Fruit fly (Drosophila melanogaster): Measurements from ENCODE around the gene Zasp66.

Gene Zasp66

dm6 chr3L:8623702-8624421, at the start of gene Zasp66, which contains the start of gene GAPsec:
Zasp66 (plus strand) TSS chr3L:8624371.
GAPsec (minus strand) TSS chr3L:8623901.
- peak; percentile 7 for TF ChIP-seq kay (GFP tag; ENCODE audit: borderline replicate concordance)
- no peak for TF ChIP-seq Hr96 (GFP tag; optimal IDR thresholded peaks at IDR 0.05)
- peak; percentile 23 for TF ChIP-seq bab1 (GFP tag; optimal IDR thresholded peaks at IDR 0.05)
- TF ChIP-seq cic (GFP tag; optimal IDR thresholded peaks at IDR 0.05), result no peak

dm6 chr3L:8575844-8576842, 48.0 kb upstream of the Zasp66 start, which contains the start of the genes CG6638 and CG43078:
CG6638 (minus strand) TSS chr3L:8576078.
CG43078 (plus strand) TSS chr3L:8576808.
- TF ChIP-seq Hr96 (GFP tag; optimal IDR thresholded peaks at IDR 0.05) (no peak), CG1620 (GFP tag; optimal IDR thresholded peaks at IDR 0.05) (no peak), CG11617 (GFP tag; optimal IDR thresholded peaks at IDR 0.05) (peak; percentile 57), pad (GFP tag; optimal IDR thresholded peaks at IDR 0.05) (no peak), Mnt (GFP tag; optimal IDR thresholded peaks at IDR 0.05) (peak; percentile 85), CG7101 (tag; optimal IDR thresholded peaks at IDR 0.05) (peak; percentile 26), cnc (optimal IDR thresholded peaks at IDR 0.05) (no peak), bab1 (GFP tag; optimal IDR thresholded peaks at IDR 0.05) (no peak), toe (GFP tag; optimal IDR thresholded peaks at IDR 0.05) (no peak), CG33017 (tag; optimal IDR thresholded peaks at IDR 0.05) (no peak), CG7045 (GFP tag; optimal IDR thresholded peaks at IDR 0.05) (peak; percentile 20), CG14711 (tag; optimal IDR thresholded peaks at IDR 0.05) (peak; percentile 37), CG12768 (GFP tag; optimal IDR thresholded peaks at IDR 0.05) (peak; percentile 29), CG5204 (GFP tag; optimal IDR thresholded peaks at IDR 0.05) (no peak), tj (GFP tag; optimal IDR thresholded peaks at IDR 0.05) (no peak), Clk (GFP tag; optimal IDR thresholded peaks at IDR 0.05) (no peak), cic (GFP tag; optimal IDR thresholded peaks at IDR 0.05) (peak; percentile 1), kay (GFP tag; ENCODE audit: borderline replicate concordance) (peak; percentile 70), Crg-1 (GFP tag; optimal IDR thresholded peaks at IDR 0.05) (no peak), ovo (GFP tag; optimal IDR thresholded peaks at IDR 0.05) (no peak)

dm6 chr3L:8578470-8578869, 45.7 kb upstream of the Zasp66 start:
- TF ChIP-seq CG5204 (GFP tag; optimal IDR thresholded peaks at IDR 0.05), result no peak
- peak; percentile 22 for TF ChIP-seq Mnt (GFP tag; optimal IDR thresholded peaks at IDR 0.05)
- no peak for TF ChIP-seq toe (GFP tag; optimal IDR thresholded peaks at IDR 0.05)
- no peak for TF ChIP-seq ovo (GFP tag; optimal IDR thresholded peaks at IDR 0.05)
- no peak for TF ChIP-seq pad (GFP tag; optimal IDR thresholded peaks at IDR 0.05)
- TF ChIP-seq kay (GFP tag; ENCODE audit: borderline replicate concordance), result no peak
- peak; percentile 13 for TF ChIP-seq CG33017 (tag; optimal IDR thresholded peaks at IDR 0.05)
- TF ChIP-seq CG14711 (tag; optimal IDR thresholded peaks at IDR 0.05), result no peak
- TF ChIP-seq CG1620 (GFP tag; optimal IDR thresholded peaks at IDR 0.05), result no peak
- no peak for TF ChIP-seq CG7101 (tag; optimal IDR thresholded peaks at IDR 0.05)
- TF ChIP-seq CG12768 (GFP tag; optimal IDR thresholded peaks at IDR 0.05), result peak; percentile 10
- TF ChIP-seq Crg-1 (GFP tag; optimal IDR thresholded peaks at IDR 0.05), result no peak
- no peak for TF ChIP-seq cic (GFP tag; optimal IDR thresholded peaks at IDR 0.05)
- no peak for TF ChIP-seq CG11617 (GFP tag; optimal IDR thresholded peaks at IDR 0.05)
- peak; percentile 15 for TF ChIP-seq Hr96 (GFP tag; optimal IDR thresholded peaks at IDR 0.05)
- no peak for TF ChIP-seq cnc (optimal IDR thresholded peaks at IDR 0.05)
- no peak for TF ChIP-seq CG7045 (GFP tag; optimal IDR thresholded peaks at IDR 0.05)
- no peak for TF ChIP-seq bab1 (GFP tag; optimal IDR thresholded peaks at IDR 0.05)
- TF ChIP-seq Clk (GFP tag; optimal IDR thresholded peaks at IDR 0.05), result no peak

- TF ChIP-seq tj (GFP tag; optimal IDR thresholded peaks at IDR 0.05), result no peak
- no peak for TF ChIP-seq pad (GFP tag; optimal IDR thresholded peaks at IDR 0.05)
- no peak for TF ChIP-seq kay (GFP tag; ENCODE audit: borderline replicate concordance)
- no peak for TF ChIP-seq bab1 (GFP tag; optimal IDR thresholded peaks at IDR 0.05)
- no peak for TF ChIP-seq CG11617 (GFP tag; optimal IDR thresholded peaks at IDR 0.05)
- TF ChIP-seq CG12768 (GFP tag; optimal IDR thresholded peaks at IDR 0.05), result no peak
- no peak for TF ChIP-seq CG1620 (GFP tag; optimal IDR thresholded peaks at IDR 0.05)
- no peak for TF ChIP-seq ovo (GFP tag; optimal IDR thresholded peaks at IDR 0.05)
- TF ChIP-seq cic (GFP tag; optimal IDR thresholded peaks at IDR 0.05), result no peak
- no peak for TF ChIP-seq Crg-1 (GFP tag; optimal IDR thresholded peaks at IDR 0.05)
- TF ChIP-seq CG14711 (tag; optimal IDR thresholded peaks at IDR 0.05), result no peak
- TF ChIP-seq CG7045 (GFP tag; optimal IDR thresholded peaks at IDR 0.05), result no peak
- TF ChIP-seq cnc (optimal IDR thresholded peaks at IDR 0.05), result no peak
- TF ChIP-seq CG5204 (GFP tag; optimal IDR thresholded peaks at IDR 0.05), result no peak
- no peak for TF ChIP-seq Clk (GFP tag; optimal IDR thresholded peaks at IDR 0.05)
- TF ChIP-seq toe (GFP tag; optimal IDR thresholded peaks at IDR 0.05), result no peak
- no peak for TF ChIP-seq CG7101 (tag; optimal IDR thresholded peaks at IDR 0.05)
- no peak for TF ChIP-seq Hr96 (GFP tag; optimal IDR thresholded peaks at IDR 0.05)
- TF ChIP-seq CG33017 (tag; optimal IDR thresholded peaks at IDR 0.05), result no peak
Observed at dm6 chr3L:8579513-8579912, 44.7 kb upstream of the Zasp66 start.

dm6 chr3L:8580780-8581179, 43.4 kb upstream of the Zasp66 start:
- TF ChIP-seq cic (GFP tag; optimal IDR thresholded peaks at IDR 0.05), result peak; percentile 74
- TF ChIP-seq CG33017 (tag; optimal IDR thresholded peaks at IDR 0.05), result peak; percentile 51
- peak; percentile 88 for TF ChIP-seq kay (GFP tag; ENCODE audit: borderline replicate concordance)
- no peak for TF ChIP-seq CG1620 (GFP tag; optimal IDR thresholded peaks at IDR 0.05)
- TF ChIP-seq Hr96 (GFP tag; optimal IDR thresholded peaks at IDR 0.05), result peak; percentile 39
- no peak for TF ChIP-seq Clk (GFP tag; optimal IDR thresholded peaks at IDR 0.05)
- TF ChIP-seq ovo (GFP tag; optimal IDR thresholded peaks at IDR 0.05), result no peak
- no peak for TF ChIP-seq CG12768 (GFP tag; optimal IDR thresholded peaks at IDR 0.05)
- TF ChIP-seq Crg-1 (GFP tag; optimal IDR thresholded peaks at IDR 0.05), result no peak
- no peak for TF ChIP-seq CG7101 (tag; optimal IDR thresholded peaks at IDR 0.05)
- peak; percentile 30 for TF ChIP-seq CG11617 (GFP tag; optimal IDR thresholded peaks at IDR 0.05)
- TF ChIP-seq pad (GFP tag; optimal IDR thresholded peaks at IDR 0.05), result no peak
- no peak for TF ChIP-seq Mnt (GFP tag; optimal IDR thresholded peaks at IDR 0.05)
- no peak for TF ChIP-seq bab1 (GFP tag; optimal IDR thresholded peaks at IDR 0.05)
- peak; percentile 20 for TF ChIP-seq CG7045 (GFP tag; optimal IDR thresholded peaks at IDR 0.05)
- TF ChIP-seq tj (GFP tag; optimal IDR thresholded peaks at IDR 0.05), result no peak
- no peak for TF ChIP-seq cnc (optimal IDR thresholded peaks at IDR 0.05)
- no peak for TF ChIP-seq toe (GFP tag; optimal IDR thresholded peaks at IDR 0.05)
- TF ChIP-seq CG14711 (tag; optimal IDR thresholded peaks at IDR 0.05), result no peak
- peak; percentile 47 for TF ChIP-seq CG5204 (GFP tag; optimal IDR thresholded peaks at IDR 0.05)
